Worm (Caenorhabditis elegans): ENCODE data around the gene F35H10.3.
A peak's percentile ranks its signal among the peaks of the same experiment; 100 is the strongest.

F35H10.3 gene

DNA sequence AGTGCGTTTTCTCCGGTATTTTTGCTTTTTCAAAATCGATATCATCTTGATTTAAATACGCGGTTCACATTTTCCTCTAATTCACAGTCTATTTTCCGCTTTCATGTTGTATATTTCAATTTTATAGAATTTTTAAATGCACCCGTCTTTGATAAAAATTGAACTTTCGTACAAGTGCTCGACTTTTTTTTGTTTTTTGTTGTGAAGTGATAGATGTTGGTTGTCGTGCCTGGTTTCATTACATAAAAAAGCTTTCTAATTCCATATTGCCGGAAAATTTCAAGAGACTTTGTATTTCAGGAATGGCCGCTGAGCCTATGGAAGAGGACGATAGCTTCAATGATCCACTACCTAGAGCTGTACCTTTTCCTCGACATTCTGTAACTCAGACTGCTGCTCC lies 37.4 kb downstream of the F35H10.3 start, which contains the start of gene D2096.12:
TSS of gene D2096.12 (plus strand) at position 301 of the 400 bp plus-strand sequence.
- TF ChIP-seq flt-1 (GFP tag; IDR thresholded peaks at IDR 0.05): no peak
- TF ChIP-seq ceh-13 (GFP tag; optimal IDR thresholded peaks at IDR 0.05): no peak
- no peak for TF ChIP-seq ama-1 (optimal IDR thresholded peaks at IDR 0.05)
- no peak for TF ChIP-seq tbx-37 (GFP tag; conservative IDR thresholded peaks at IDR 0.05)
- no peak for TF ChIP-seq hmg-4 (GFP tag; optimal IDR thresholded peaks at IDR 0.05)
- TF ChIP-seq hmbx-1 (tag; optimal IDR thresholded peaks at IDR 0.05): no peak
- TF ChIP-seq hnd-1 (tag; optimal IDR thresholded peaks at IDR 0.05): no peak
- TF ChIP-seq scrt-1 (GFP tag; IDR thresholded peaks at IDR 0.05): no peak
- no peak for TF ChIP-seq tbx-11 (GFP tag; IDR thresholded peaks at IDR 0.05)

ce11 chrIV:8366295-8366694 lies 40.5 kb downstream of the F35H10.3 start, which contains the start of gene aagr-1:
TSS of gene aagr-1 (plus strand) at chrIV:8366521.
- TF ChIP-seq ceh-13 (GFP tag; optimal IDR thresholded peaks at IDR 0.05) (no peak), tbx-11 (GFP tag; IDR thresholded peaks at IDR 0.05) (no peak), ama-1 (optimal IDR thresholded peaks at IDR 0.05) (no peak), B0310.2 (tag; optimal IDR thresholded peaks at IDR 0.05) (no peak), sea-1 (GFP tag; conservative IDR thresholded peaks at IDR 0.05) (no peak), ceh-36 (tag; optimal IDR thresholded peaks at IDR 0.05) (no peak), ets-7 (tag; optimal IDR thresholded peaks at IDR 0.05) (no peak), F13C5.2 (tag; optimal IDR thresholded peaks at IDR 0.05) (no peak), aly-1 (tag; optimal IDR thresholded peaks at IDR 0.05) (no peak), hmbx-1 (tag; optimal IDR thresholded peaks at IDR 0.05) (no peak), tra-4 (tag; optimal IDR thresholded peaks at IDR 0.05) (no peak), scrt-1 (GFP tag; IDR thresholded peaks at IDR 0.05) (no peak), hnd-1 (tag; optimal IDR thresholded peaks at IDR 0.05) (no peak)

DNA sequence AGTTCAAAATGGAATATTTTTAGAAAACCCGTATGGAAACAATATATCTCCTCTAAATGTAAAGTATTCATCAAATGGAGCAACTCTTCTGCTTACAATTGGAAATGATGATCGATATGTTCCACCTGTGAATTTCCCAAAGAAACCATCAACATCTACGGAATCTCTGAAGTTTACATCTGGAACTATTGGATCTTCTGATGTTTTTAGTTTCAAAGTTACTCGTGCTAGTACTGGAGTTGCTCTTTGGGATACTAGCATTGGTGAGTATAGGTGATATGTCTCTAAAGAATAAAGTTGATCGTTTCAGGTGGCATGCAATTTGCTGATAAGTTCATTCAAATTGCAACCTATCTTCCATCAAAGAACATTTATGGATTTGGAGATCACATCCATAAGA lies 42.1 kb downstream of the F35H10.3 start:
- TF ChIP-seq scrt-1 (GFP tag; IDR thresholded peaks at IDR 0.05) (no peak), tra-4 (tag; optimal IDR thresholded peaks at IDR 0.05) (no peak), tbx-11 (GFP tag; IDR thresholded peaks at IDR 0.05) (no peak), sea-1 (GFP tag; conservative IDR thresholded peaks at IDR 0.05) (no peak)

DNA sequence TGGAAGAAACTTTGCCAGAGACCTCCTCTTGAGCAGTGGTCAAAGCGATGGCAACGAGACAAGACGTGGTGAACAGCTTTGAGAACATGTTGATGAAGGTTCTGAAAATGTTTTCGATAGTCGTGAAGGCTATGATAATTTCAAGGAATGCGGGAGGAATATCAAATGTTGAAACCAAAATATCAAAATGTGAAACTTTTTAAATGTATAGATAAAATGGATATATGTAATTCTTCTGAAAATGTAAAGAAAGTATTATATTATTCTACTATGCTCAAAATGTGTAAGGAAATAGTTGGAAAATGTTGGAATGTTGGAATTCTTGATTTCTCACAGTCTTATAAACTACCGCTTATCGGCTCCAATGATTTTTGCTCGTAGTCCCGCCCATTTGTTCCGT lies 43.4 kb downstream of the F35H10.3 start, which contains the start of gene D2096.6:
TSS of gene D2096.6 (minus strand) at position 101 of the 400 bp plus-strand sequence.
- TF ChIP-seq B0310.2 (tag; optimal IDR thresholded peaks at IDR 0.05) (no peak), ets-7 (tag; optimal IDR thresholded peaks at IDR 0.05) (no peak), sea-1 (GFP tag; conservative IDR thresholded peaks at IDR 0.05) (no peak), hnd-1 (tag; optimal IDR thresholded peaks at IDR 0.05) (no peak), ceh-36 (tag; optimal IDR thresholded peaks at IDR 0.05) (no peak), hmg-4 (GFP tag; optimal IDR thresholded peaks at IDR 0.05) (no peak)

DNA sequence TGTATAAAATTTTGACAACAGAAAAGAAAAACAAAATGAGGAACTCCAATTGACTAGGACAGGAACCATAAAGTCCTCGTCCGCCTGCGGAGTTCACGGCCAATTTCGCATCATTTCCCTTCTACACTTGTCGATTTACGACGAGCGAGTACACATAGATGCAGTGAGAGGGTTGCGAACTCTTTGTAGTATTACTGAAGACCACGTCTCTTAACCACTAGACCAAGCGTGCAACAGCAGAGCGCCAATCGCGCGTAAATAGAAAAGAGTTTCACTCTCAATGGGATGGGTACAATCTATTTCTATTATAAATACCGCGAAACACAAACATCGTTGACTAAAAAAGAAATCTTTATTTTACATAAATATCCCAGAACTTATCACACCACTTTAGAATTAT lies 49.6 kb downstream of the F35H10.3 start:
- TF ChIP-seq tbx-37 (GFP tag; conservative IDR thresholded peaks at IDR 0.05) (peak; percentile 94), aly-1 (tag; optimal IDR thresholded peaks at IDR 0.05) (peak; percentile 91), flt-1 (GFP tag; IDR thresholded peaks at IDR 0.05) (peak; percentile 94), ets-7 (tag; optimal IDR thresholded peaks at IDR 0.05) (peak; percentile 75), tbx-11 (GFP tag; IDR thresholded peaks at IDR 0.05) (peak; percentile 88), sea-1 (GFP tag; conservative IDR thresholded peaks at IDR 0.05) (peak; percentile 92), scrt-1 (GFP tag; IDR thresholded peaks at IDR 0.05) (peak; percentile 93), hmbx-1 (tag; optimal IDR thresholded peaks at IDR 0.05) (peak; percentile 88), hnd-1 (tag; optimal IDR thresholded peaks at IDR 0.05) (peak; percentile 82), ceh-13 (GFP tag; optimal IDR thresholded peaks at IDR 0.05) (peak; percentile 82), ceh-36 (tag; optimal IDR thresholded peaks at IDR 0.05) (peak; percentile 91), ama-1 (optimal IDR thresholded peaks at IDR 0.05) (no peak), tra-4 (tag; optimal IDR thresholded peaks at IDR 0.05) (peak; percentile 84), B0310.2 (tag; optimal IDR thresholded peaks at IDR 0.05) (peak; percentile 85), F13C5.2 (tag; optimal IDR thresholded peaks at IDR 0.05) (peak; percentile 92), hmg-4 (GFP tag; optimal IDR thresholded peaks at IDR 0.05) (peak; percentile 96), pes-1 (GFP tag; IDR thresholded peaks at IDR 0.05) (peak; percentile 94)
